Worm (Caenorhabditis elegans) whole organism, L1 larva: Measurements from ENCODE around the gene glb-9.

Experiments used
- F16B12.6 ChIP-seq: fragments of 150-350 bp; optimal IDR thresholded peaks from 2 replicates; lab custom pipeline; 2014; ENCODE audit warnings: missing biosample characterization, missing genetic modification characterization
- aha-1 ChIP-seq: fragments of 150-350 bp; optimal IDR thresholded peaks from 2 replicates; lab custom pipeline; 2014; ENCODE audit warnings: missing biosample characterization, missing genetic modification characterization
- aly-2 ChIP-seq: fragments of 150-350 bp; optimal IDR thresholded peaks from 2 replicates; lab custom pipeline; 2014; ENCODE audit warnings: missing biosample characterization, missing genetic modification characterization
- ama-1 ChIP-seq: fragments of 150-350 bp; optimal IDR thresholded peaks from 2 replicates; lab custom pipeline; 2014
- ceh-90 ChIP-seq: sonication (generic microtip); optimal IDR thresholded peaks from 2 replicates; lab custom pipeline; 2016; ENCODE audit warnings: missing genetic modification characterization, missing compliant biosample characterization
- efl-1 ChIP-seq, 4 experiments: fragments of 150-350 bp; optimal IDR thresholded peaks in 3 of 4; peaks in 1 of 4; 1 replicate in 1 of 4; 2 replicates in 3 of 4; lab custom pipeline; 2014; ENCODE audit warnings: missing biosample characterization in 2 of 4, missing genetic modification characterization in 2 of 4, missing genetic modification reagents in 2 of 4
- egl-27 ChIP-seq, 2 experiments: fragments of 150-350 bp in 1 of 2; sonication (generic microtip); optimal IDR thresholded peaks; 3 replicates each; lab custom pipeline; 2017 to 2018; ENCODE audit warnings: missing biosample characterization in 2 of 2, missing genetic modification characterization in 2 of 2, missing genetic modification reagents in 2 of 2
- elt-3 ChIP-seq, 6 experiments: fragments of 150-350 bp in 1 of 6; sonication (generic microtip); optimal IDR thresholded peaks; 2 replicates each; lab custom pipeline; 2017 to 2018; ENCODE audit warnings: missing biosample characterization in 6 of 6, missing genetic modification characterization in 6 of 6, inconsistent platforms in 1 of 6
- fkh-8 ChIP-seq: sonication (generic microtip); optimal IDR thresholded peaks from 2 replicates; lab custom pipeline; 2016; ENCODE audit warnings: mild to moderate bottlenecking, missing genetic modification characterization, missing compliant biosample characterization
- fos-1 ChIP-seq: fragments of 150-350 bp; optimal IDR thresholded peaks from 2 replicates; lab custom pipeline; 2014; ENCODE audit warnings: missing biosample characterization, missing genetic modification characterization
- irx-1 ChIP-seq: sonication (generic microtip); optimal IDR thresholded peaks from 2 replicates; lab custom pipeline; 2016; ENCODE audit warnings: missing genetic modification characterization, missing compliant biosample characterization
- isw-1 ChIP-seq: fragments of 200-800 bp; sonication (Bioruptor generic); IDR thresholded peaks from 2 replicates; pipeline ENCODE4 v1.3.6; 2022; ENCODE audit warnings: missing genetic modification characterization, missing compliant biosample characterization
- jun-1 ChIP-seq: fragments of 150-350 bp; optimal IDR thresholded peaks from 2 replicates; lab custom pipeline; 2014; ENCODE audit warnings: missing biosample characterization, missing genetic modification reagents, missing genetic modification characterization
- lin-13 ChIP-seq: fragments of 150-350 bp; optimal IDR thresholded peaks from 2 replicates; lab custom pipeline; 2014; ENCODE audit warnings: missing biosample characterization, missing genetic modification reagents, missing genetic modification characterization
- lin-15B ChIP-seq: fragments of 150-350 bp; sonication (generic microtip); optimal IDR thresholded peaks from 3 replicates; lab custom pipeline; 2014; ENCODE audit warnings: missing biosample characterization, missing genetic modification characterization
- lin-35 ChIP-seq, 2 experiments: fragments of 150-350 bp; optimal IDR thresholded peaks; 2 replicates each; lab custom pipeline; 2014; ENCODE audit warnings: missing biosample characterization in 2 of 2, missing genetic modification characterization in 2 of 2, missing genetic modification reagents in 2 of 2
- lin-39 ChIP-seq: fragments of 150-350 bp; optimal IDR thresholded peaks from 2 replicates; lab custom pipeline; 2014; ENCODE audit warnings: missing biosample characterization, missing genetic modification reagents, missing genetic modification characterization
- lir-3 ChIP-seq: sonication (generic microtip); optimal IDR thresholded peaks from 2 replicates; lab custom pipeline; 2016; ENCODE audit warnings: mild to moderate bottlenecking, missing genetic modification characterization, moderate library complexity, missing compliant biosample characterization; ENCODE audit not compliant: poor library complexity
- lsy-2 ChIP-seq, 2 experiments: fragments of 150-350 bp; optimal IDR thresholded peaks; 2 replicates each; lab custom pipeline; 2014; ENCODE audit warnings: missing biosample characterization in 2 of 2, missing genetic modification characterization in 2 of 2
- mef-2 ChIP-seq: fragments of 150-350 bp; optimal IDR thresholded peaks from 2 replicates; lab custom pipeline; 2014; ENCODE audit warnings: missing biosample characterization, missing genetic modification characterization
- nhr-11 ChIP-seq: fragments of 150-350 bp; optimal IDR thresholded peaks from 2 replicates; lab custom pipeline; 2014; ENCODE audit warnings: missing biosample characterization, missing genetic modification characterization
- nhr-19 ChIP-seq: fragments of 200-800 bp; sonication (Bioruptor generic); conservative IDR thresholded peaks from 2 replicates; pipeline ENCODE4 v1.3.6; 2022; ENCODE audit warnings: missing genetic modification characterization, missing compliant biosample characterization
- nhr-20 ChIP-seq: sonication (generic microtip); optimal IDR thresholded peaks from 2 replicates; lab custom pipeline; 2016; ENCODE audit warnings: mild to moderate bottlenecking, missing genetic modification characterization, missing compliant biosample characterization
- nhr-237 ChIP-seq: fragments of 150-350 bp; optimal IDR thresholded peaks from 2 replicates; lab custom pipeline; 2014; ENCODE audit warnings: missing biosample characterization, missing genetic modification characterization
- nhr-28 ChIP-seq: fragments of 150-350 bp; optimal IDR thresholded peaks from 2 replicates; lab custom pipeline; 2014; ENCODE audit warnings: missing biosample characterization, missing genetic modification characterization
- nhr-71 ChIP-seq: sonication (generic microtip); optimal IDR thresholded peaks from 2 replicates; lab custom pipeline; 2016; ENCODE audit warnings: mild to moderate bottlenecking, missing genetic modification characterization, moderate library complexity, missing compliant biosample characterization
- nhr-76 ChIP-seq: sonication (generic microtip); optimal IDR thresholded peaks from 2 replicates; lab custom pipeline; 2017; ENCODE audit warnings: missing biosample characterization, missing genetic modification characterization
- nhr-77 ChIP-seq: fragments of 150-350 bp; optimal IDR thresholded peaks from 2 replicates; lab custom pipeline; 2014; ENCODE audit warnings: missing biosample characterization, missing genetic modification characterization
- nhr-85 ChIP-seq: sonication (generic microtip); peaks from one replicate; lab custom pipeline; 2016; ENCODE audit warnings: missing genetic modification characterization, inconsistent platforms, missing compliant biosample characterization
- pag-3 ChIP-seq: sonication (generic microtip); optimal IDR thresholded peaks from 2 replicates; lab custom pipeline; 2017; ENCODE audit warnings: missing genetic modification characterization, mild to moderate bottlenecking, missing compliant biosample characterization, antibody characterized with exemption, borderline replicate concordance; ENCODE audit not compliant: insufficient read depth
- rnt-1 ChIP-seq: sonication (generic microtip); optimal IDR thresholded peaks from 2 replicates; lab custom pipeline; 2016; ENCODE audit warnings: mild to moderate bottlenecking, missing genetic modification characterization, moderate library complexity, missing compliant biosample characterization
- sptf-1 ChIP-seq: fragments of 150-350 bp; optimal IDR thresholded peaks from 2 replicates; lab custom pipeline; 2014; ENCODE audit warnings: missing biosample characterization, missing genetic modification characterization
- tlp-1 ChIP-seq: fragments of 150-350 bp; optimal IDR thresholded peaks from 2 replicates; lab custom pipeline; 2014; ENCODE audit warnings: missing biosample characterization, missing genetic modification characterization
- unc-130 ChIP-seq: fragments of 150-350 bp; optimal IDR thresholded peaks from 2 replicates; lab custom pipeline; 2017; ENCODE audit warnings: missing biosample characterization, missing genetic modification characterization, inconsistent platforms
- unc-30 ChIP-seq: sonication (generic microtip); optimal IDR thresholded peaks from 2 replicates; lab custom pipeline; 2017; ENCODE audit warnings: missing biosample characterization, missing genetic modification characterization
- unc-62 ChIP-seq: fragments of 150-350 bp; optimal IDR thresholded peaks from 2 replicates; lab custom pipeline; 2014; ENCODE audit warnings: missing biosample characterization, missing genetic modification reagents, missing genetic modification characterization
- zag-1 ChIP-seq: fragments of 150-350 bp; optimal IDR thresholded peaks from 2 replicates; lab custom pipeline; 2014; ENCODE audit warnings: missing biosample characterization, missing genetic modification characterization
- ztf-11 ChIP-seq, 2 experiments: sonication (generic microtip); optimal IDR thresholded peaks; 2 replicates each; lab custom pipeline; 2016 to 2017; ENCODE audit warnings: missing genetic modification characterization in 2 of 2, missing biosample characterization in 1 of 2, missing compliant biosample characterization in 1 of 2

glb-9 gene

DNA sequence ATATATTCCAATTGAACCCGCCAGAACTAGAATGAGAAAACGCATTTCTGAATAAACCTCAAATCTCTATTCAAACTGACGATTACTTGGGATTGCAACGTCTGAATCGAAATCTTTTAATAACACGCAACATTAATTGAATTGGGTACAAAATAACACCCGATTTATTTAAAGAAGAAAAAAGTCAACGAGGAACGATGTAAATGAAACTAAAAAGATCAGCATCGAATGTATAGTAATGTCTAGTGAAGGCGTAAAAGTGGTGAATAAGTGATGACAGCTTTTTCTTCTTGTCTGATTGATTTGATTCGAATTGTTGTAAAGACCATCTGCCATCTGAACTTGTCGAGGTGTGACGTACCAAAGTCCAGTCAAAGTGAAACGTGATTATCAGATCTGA lies 25.5 kb downstream of the glb-9 start, which contains the start of gene nas-23:
TSS of gene nas-23 (minus strand) at position 101 of the 400 bp plus-strand sequence.
- TF ChIP-seq lin-35 (GFP tag; optimal IDR thresholded peaks at IDR 0.05; lab: Kevin White, UChicago): no peak
- no peak for TF ChIP-seq nhr-76 (tag; lab: Kevin White, UChicago)
- TF ChIP-seq ceh-90 (tag; lab: Kevin White, UChicago): no peak
- no peak for TF ChIP-seq nhr-11 (tag; lab: Kevin White, UChicago)
- TF ChIP-seq lin-39: no peak
- no peak for TF ChIP-seq tlp-1 (tag; lab: Kevin White, UChicago)
- TF ChIP-seq pag-3 (tag; lab: Kevin White, UChicago): no peak
- TF ChIP-seq nhr-77 (tag; lab: Kevin White, UChicago): no peak
- TF ChIP-seq jun-1 (tag; lab: Kevin White, UChicago): no peak
- no peak for TF ChIP-seq nhr-19 (GFP tag; lab: Robert Waterston, UW)
- TF ChIP-seq isw-1 (GFP tag; lab: Robert Waterston, UW): no peak
- no peak for TF ChIP-seq F16B12.6
- no peak for TF ChIP-seq elt-3 (tag; optimal IDR thresholded peaks at IDR 0.05; lab: Kevin White, UChicago)
- TF ChIP-seq aly-2 (tag; lab: Kevin White, UChicago): no peak
- no peak for TF ChIP-seq ztf-11 (tag; optimal IDR thresholded peaks at IDR 0.05; lab: Kevin White, UChicago)
- TF ChIP-seq efl-1 (optimal IDR thresholded peaks at IDR 0.05; lab: Kevin White, UChicago): no peak
- TF ChIP-seq efl-1 (GFP tag; optimal IDR thresholded peaks at IDR 0.05 in 1 of 2; lab: Kevin White, UChicago): no peak
- TF ChIP-seq nhr-20: no peak

DNA sequence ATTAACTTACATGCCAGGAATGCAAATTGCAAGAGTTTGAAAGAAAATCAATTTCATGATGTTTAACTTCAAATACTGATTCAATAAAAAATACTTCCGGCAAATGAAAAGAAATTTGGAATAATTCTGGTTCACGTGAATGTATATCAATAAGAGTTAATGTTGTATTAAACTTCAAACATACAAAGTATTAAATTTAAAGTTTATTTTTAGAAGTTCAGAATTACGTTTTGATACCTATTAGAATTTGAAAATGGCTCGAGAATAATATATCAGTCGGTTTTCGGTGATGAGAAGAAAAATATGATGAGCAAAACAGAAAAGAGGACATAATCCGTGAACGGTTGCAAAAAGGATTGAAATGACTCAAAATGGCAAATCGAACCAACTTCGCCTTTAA lies 29.5 kb downstream of the glb-9 start, which contains the start of gene D1022.9:
TSS of gene D1022.9 (minus strand) at position 101 of the 400 bp plus-strand sequence.
- TF ChIP-seq lin-15B (tag; lab: Kevin White, UChicago): no peak
- no peak for TF ChIP-seq lin-39
- TF ChIP-seq nhr-28 (tag; lab: Kevin White, UChicago): no peak
- TF ChIP-seq lsy-2 (tag; optimal IDR thresholded peaks at IDR 0.05; lab: Kevin White, UChicago): no peak
- TF ChIP-seq rnt-1 (tag; lab: Kevin White, UChicago): no peak
- no peak for TF ChIP-seq lin-13 (GFP tag; lab: Kevin White, UChicago)
- TF ChIP-seq unc-62 (GFP tag; lab: Kevin White, UChicago): no peak
- no peak for TF ChIP-seq nhr-77 (tag; lab: Kevin White, UChicago)
- no peak for TF ChIP-seq mef-2 (tag; lab: Kevin White, UChicago)
- no peak for TF ChIP-seq unc-130 (tag; lab: Kevin White, UChicago)
- no peak for TF ChIP-seq nhr-19 (GFP tag; lab: Robert Waterston, UW)
- no peak for TF ChIP-seq fkh-8 (tag; lab: Kevin White, UChicago)
- no peak for TF ChIP-seq zag-1
- TF ChIP-seq nhr-71 (tag; lab: Kevin White, UChicago): no peak
- no peak for TF ChIP-seq irx-1 (tag; lab: Kevin White, UChicago)
- TF ChIP-seq nhr-85 (tag; lab: Kevin White, UChicago): no peak
- no peak for TF ChIP-seq ama-1 (lab: Kevin White, UChicago)
- no peak for TF ChIP-seq nhr-76 (tag; lab: Kevin White, UChicago)
- no peak for TF ChIP-seq nhr-237 (tag; lab: Kevin White, UChicago)

DNA sequence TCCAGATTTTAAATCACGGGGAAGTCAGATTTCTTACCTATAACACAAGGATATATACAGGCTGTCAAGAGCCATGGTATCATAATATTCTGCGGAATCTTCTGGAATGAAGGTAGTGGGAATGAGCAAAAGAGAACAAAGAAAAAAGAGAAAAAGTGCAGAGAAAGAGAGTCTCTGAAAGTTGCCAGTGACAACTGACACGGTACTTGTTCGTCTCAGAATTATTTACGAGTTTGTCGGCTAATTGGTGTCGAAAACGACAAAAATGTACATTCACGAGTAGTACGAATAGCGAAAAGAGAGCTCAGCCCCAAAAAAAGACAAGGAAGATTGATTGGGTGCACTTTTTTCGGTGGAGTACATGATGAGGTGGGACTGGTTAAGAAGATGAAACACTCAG lies 36.1 kb downstream of the glb-9 start, which contains the start of gene cah-2:
TSS of gene cah-2 (minus strand) at position 101 of the 400 bp plus-strand sequence.
- TF ChIP-seq lir-3 (tag; lab: Kevin White, UChicago): no peak
- no peak for TF ChIP-seq unc-130 (tag; lab: Kevin White, UChicago)
- no peak for TF ChIP-seq egl-27 (tag; optimal IDR thresholded peaks at IDR 0.05; lab: Kevin White, UChicago)
- no peak for TF ChIP-seq sptf-1
- TF ChIP-seq ztf-11 (tag; optimal IDR thresholded peaks at IDR 0.05; lab: Kevin White, UChicago): no peak
- TF ChIP-seq aha-1 (tag; lab: Kevin White, UChicago): no peak
- TF ChIP-seq unc-30 (tag; lab: Kevin White, UChicago): no peak
- no peak for TF ChIP-seq fos-1 (tag; lab: Kevin White, UChicago)
- no peak for TF ChIP-seq nhr-237 (tag; lab: Kevin White, UChicago)
